Fruit fly (Drosophila melanogaster) whole organism, embryonic: ENCODE results near the gene Rab3GAP1.

Experiments
- Adf1 ChIP-seq: fragments of 200-800 bp; sonication (Bioruptor generic); IDR thresholded peaks from 2 replicates; pipeline ENCODE4 v1.3.6; 2022; ENCODE audit warnings: missing biosample characterization, missing genetic modification characterization
- Atf6 ChIP-seq: fragments of 200-800 bp; sonication (Bioruptor generic); IDR thresholded peaks from 2 replicates; pipeline ENCODE4 v1.3.6; 2022; ENCODE audit warnings: missing biosample characterization, missing genetic modification characterization
- Bdp1 ChIP-seq: fragments of 200-800 bp; sonication (Bioruptor generic); optimal IDR thresholded peaks from 3 replicates; lab custom pipeline; 2016; ENCODE audit warnings: missing biosample characterization, missing genetic modification characterization
- CG12219 ChIP-seq: fragments of 200-800 bp; sonication (Bioruptor generic); optimal IDR thresholded peaks from 3 replicates; lab custom pipeline; 2018; ENCODE audit warnings: missing biosample characterization, mild to moderate bottlenecking, missing genetic modification characterization
- CG13624 ChIP-seq: fragments of 200-800 bp; sonication (Bioruptor generic); optimal IDR thresholded peaks from 2 replicates; lab custom pipeline; 2016; ENCODE audit warnings: missing biosample characterization, missing genetic modification characterization
- CG14441 ChIP-seq: fragments of 200-800 bp; sonication (Bioruptor generic); IDR thresholded peaks from 2 replicates; pipeline ENCODE4 v1.3.6; 2022; ENCODE audit warnings: missing biosample characterization, missing genetic modification characterization
- CG15514 ChIP-seq: fragments of 200-800 bp; sonication (Bioruptor generic); optimal IDR thresholded peaks from 3 replicates; lab custom pipeline; 2017; ENCODE audit warnings: missing biosample characterization, missing genetic modification characterization, mild to moderate bottlenecking, moderate library complexity, missing genetic modification reagents
- CG17328 ChIP-seq: fragments of 200-800 bp; sonication (Bioruptor generic); IDR thresholded peaks from 2 replicates; pipeline ENCODE4 v1.3.6; 2022; ENCODE audit warnings: missing biosample characterization, missing genetic modification characterization
- CG17385 ChIP-seq: fragments of 200-800 bp; sonication (Bioruptor generic); optimal IDR thresholded peaks from 3 replicates; lab custom pipeline; 2018; ENCODE audit warnings: missing biosample characterization, mild to moderate bottlenecking, missing genetic modification characterization
- CG1832 ChIP-seq: fragments of 200-800 bp; sonication (Bioruptor generic); optimal IDR thresholded peaks from 2 replicates; lab custom pipeline; 2017; ENCODE audit warnings: missing biosample characterization, mild to moderate bottlenecking, missing genetic modification characterization, inconsistent platforms
- CG18619 ChIP-seq: fragments of 200-800 bp; sonication (Bioruptor generic); optimal IDR thresholded peaks from 3 replicates; lab custom pipeline; 2017; ENCODE audit warnings: missing biosample characterization, mild to moderate bottlenecking, missing genetic modification characterization
- CG2199 ChIP-seq: fragments of 200-800 bp; sonication (Bioruptor generic); IDR thresholded peaks from 3 replicates; pipeline ENCODE4 v1.3.6; 2022; ENCODE audit warnings: missing biosample characterization, missing genetic modification characterization
- CG30431 ChIP-seq: fragments of 200-800 bp; sonication (Bioruptor generic); optimal IDR thresholded peaks from 2 replicates; lab custom pipeline; 2017; ENCODE audit warnings: missing biosample characterization, missing genetic modification characterization
- CG4360 ChIP-seq: fragments of 200-800 bp; sonication (Bioruptor generic); IDR thresholded peaks from 2 replicates; pipeline ENCODE4 v1.3.6; 2022; ENCODE audit warnings: missing biosample characterization, missing genetic modification characterization
- CG5953 ChIP-seq: fragments of 200-800 bp; sonication (Bioruptor generic); IDR thresholded peaks from 2 replicates; pipeline ENCODE4 v1.3.6; 2022; ENCODE audit warnings: missing biosample characterization, missing genetic modification characterization
- CHES-1-like ChIP-seq: fragments of 200-800 bp; sonication (Bioruptor generic); optimal IDR thresholded peaks from 2 replicates; lab custom pipeline; 2016; ENCODE audit warnings: missing biosample characterization, missing genetic modification characterization
- Dbx ChIP-seq: fragments of 200-800 bp; sonication (Bioruptor generic); IDR thresholded peaks from 3 replicates; pipeline ENCODE4 v1.3.6; 2022; ENCODE audit warnings: missing biosample characterization, missing genetic modification characterization
- H15 ChIP-seq: fragments of 200-800 bp; sonication (Bioruptor generic); IDR thresholded peaks from 3 replicates; pipeline ENCODE4 v1.3.6; 2022; ENCODE audit warnings: missing biosample characterization, missing genetic modification characterization
- MTF-1 ChIP-seq: fragments of 200-800 bp; sonication (Bioruptor generic); optimal IDR thresholded peaks from 2 replicates; lab custom pipeline; 2018; ENCODE audit warnings: missing biosample characterization, mild to moderate bottlenecking, missing genetic modification characterization, borderline replicate concordance
- Myb ChIP-seq: fragments of 200-800 bp; sonication (Bioruptor generic); optimal IDR thresholded peaks from 2 replicates; lab custom pipeline; 2016; ENCODE audit warnings: missing biosample characterization, missing genetic modification characterization
- Optix ChIP-seq: fragments of 200-800 bp; sonication (Bioruptor generic); IDR thresholded peaks from 3 replicates; pipeline ENCODE4 v1.3.6; 2022; ENCODE audit warnings: missing biosample characterization, missing genetic modification characterization
- Pdp1 ChIP-seq, 2 experiments: fragments of 200-800 bp; sonication (Bioruptor generic); optimal IDR thresholded peaks; 3 replicates each; lab custom pipeline; 2016; ENCODE audit warnings: missing biosample characterization in 2 of 2, missing genetic modification characterization in 2 of 2, mild to moderate bottlenecking in 1 of 2, moderate library complexity in 1 of 2
- Trl ChIP-seq, 3 experiments: fragments of >200 bp in 2 of 3; fragments of 200-800 bp in 1 of 3; sonication (Bioruptor generic) in 1 of 3; optimal IDR thresholded peaks; 2 replicates in 1 of 3; 3 replicates in 2 of 3; lab custom pipeline; 2016 to 2017; ENCODE audit warnings: missing biosample characterization in 1 of 3, missing genetic modification characterization in 1 of 3
- bab2 ChIP-seq: fragments of 200-800 bp; sonication (Bioruptor generic); optimal IDR thresholded peaks from 2 replicates; lab custom pipeline; 2016; ENCODE audit warnings: missing biosample characterization, missing genetic modification characterization
- cg ChIP-seq: fragments of 200-800 bp; sonication (Bioruptor generic); optimal IDR thresholded peaks from 3 replicates; lab custom pipeline; 2019; ENCODE audit warnings: missing biosample characterization, mild to moderate bottlenecking, missing genetic modification characterization, moderate library complexity
- chm ChIP-seq: fragments of 200-800 bp; sonication (Bioruptor generic); IDR thresholded peaks from 2 replicates; pipeline ENCODE4 v1.3.6; 2022; ENCODE audit warnings: missing biosample characterization, missing genetic modification characterization
- ci ChIP-seq: fragments of 200-800 bp; sonication (Bioruptor generic); IDR thresholded peaks from 3 replicates; pipeline ENCODE4 v1.3.6; 2022; ENCODE audit warnings: missing biosample characterization, missing genetic modification characterization
- dan ChIP-seq: fragments of 200-800 bp; sonication (Bioruptor generic); IDR thresholded peaks from 2 replicates; pipeline ENCODE4 v1.3.6; 2022; ENCODE audit warnings: missing biosample characterization, missing genetic modification characterization
- ewg ChIP-seq: fragments of 200-800 bp; sonication (Bioruptor generic); optimal IDR thresholded peaks from 3 replicates; lab custom pipeline; 2017; ENCODE audit warnings: mild to moderate bottlenecking, missing biosample characterization, missing genetic modification reagents, missing genetic modification characterization
- fd102C ChIP-seq: fragments of 200-800 bp; sonication (Bioruptor generic); optimal IDR thresholded peaks from 2 replicates; lab custom pipeline; 2018; ENCODE audit warnings: missing biosample characterization, mild to moderate bottlenecking, missing genetic modification characterization, moderate library complexity
- fd64A ChIP-seq: fragments of 200-800 bp; sonication (Bioruptor generic); optimal IDR thresholded peaks from 3 replicates; lab custom pipeline; 2018; ENCODE audit warnings: missing biosample characterization, mild to moderate bottlenecking, missing genetic modification characterization
- hbn ChIP-seq: fragments of 200-800 bp; sonication (Bioruptor generic); IDR thresholded peaks from 2 replicates; pipeline ENCODE4 v1.3.6; 2022; ENCODE audit warnings: missing biosample characterization, missing genetic modification characterization; ENCODE audit not compliant: partially characterized antibody
- hkb ChIP-seq, 2 experiments: fragments of 200-800 bp in 1 of 2; fragments of >200 bp in 1 of 2; sonication (Bioruptor generic) in 1 of 2; IDR thresholded peaks in 1 of 2; optimal IDR thresholded peaks in 1 of 2; 2 replicates each; pipeline versions ENCODE4 v1.3.6 to Lab custom; 2017 to 2022; ENCODE audit warnings: missing biosample characterization in 1 of 2, missing genetic modification characterization in 1 of 2
- kni ChIP-seq: fragments of 200-800 bp; sonication (Bioruptor generic); optimal IDR thresholded peaks from 3 replicates; lab custom pipeline; 2017; ENCODE audit warnings: mild to moderate bottlenecking, missing biosample characterization, missing genetic modification reagents, missing genetic modification characterization
- lab ChIP-seq: fragments of 200-800 bp; sonication (Bioruptor generic); optimal IDR thresholded peaks from 3 replicates; lab custom pipeline; 2017; ENCODE audit warnings: missing biosample characterization, missing genetic modification characterization, mild to moderate bottlenecking, moderate library complexity, missing genetic modification reagents
- lov ChIP-seq, 2 experiments: fragments of 200-800 bp in 1 of 2; fragments of >200 bp in 1 of 2; sonication (Bioruptor generic) in 1 of 2; IDR thresholded peaks in 1 of 2; optimal IDR thresholded peaks in 1 of 2; 2 replicates in 1 of 2; 3 replicates in 1 of 2; pipeline versions ENCODE4 v1.3.6 to Lab custom; 2017 to 2022; ENCODE audit warnings: missing biosample characterization in 1 of 2, missing genetic modification characterization in 1 of 2
- nerfin-1 ChIP-seq: fragments of 200-800 bp; sonication (Bioruptor generic); optimal IDR thresholded peaks from 3 replicates; lab custom pipeline; 2019; ENCODE audit warnings: missing biosample characterization, mild to moderate bottlenecking, missing genetic modification characterization, moderate library complexity
- otp ChIP-seq: fragments of 200-800 bp; sonication (Bioruptor generic); IDR thresholded peaks from 3 replicates; pipeline ENCODE4, ENCODE4 v1.3.6; 2022; ENCODE audit warnings: missing biosample characterization, missing genetic modification characterization
- ranshi ChIP-seq: fragments of 200-800 bp; sonication (Bioruptor generic); IDR thresholded peaks from 2 replicates; pipeline ENCODE4 v1.3.6; 2022; ENCODE audit warnings: missing biosample characterization, missing genetic modification characterization
- rib ChIP-seq: fragments of 200-800 bp; sonication (Bioruptor generic); IDR thresholded peaks from 2 replicates; pipeline ENCODE4 v1.3.6; 2022; ENCODE audit warnings: missing biosample characterization, missing genetic modification characterization
- row ChIP-seq: fragments of 200-800 bp; sonication (Bioruptor generic); IDR thresholded peaks from 3 replicates; pipeline ENCODE4 v1.3.6; 2022; ENCODE audit warnings: missing biosample characterization, missing genetic modification characterization
- scrt ChIP-seq: fragments of 200-800 bp; sonication (Bioruptor generic); optimal IDR thresholded peaks from 2 replicates; lab custom pipeline; 2018; ENCODE audit warnings: missing biosample characterization, mild to moderate bottlenecking, missing genetic modification characterization, moderate library complexity
- sd ChIP-seq: fragments of 200-800 bp; sonication (Bioruptor generic); optimal IDR thresholded peaks from 3 replicates; lab custom pipeline; 2018; ENCODE audit warnings: missing biosample characterization, mild to moderate bottlenecking, missing genetic modification characterization, moderate library complexity
- seq ChIP-seq: fragments of 200-800 bp; sonication (Bioruptor generic); IDR thresholded peaks from 2 replicates; pipeline ENCODE4 v1.3.6; 2022; ENCODE audit warnings: missing biosample characterization, missing genetic modification characterization
- slbo ChIP-seq: fragments of 200-800 bp; sonication (Bioruptor generic); IDR thresholded peaks from 2 replicates; pipeline ENCODE4 v1.3.6; 2022; ENCODE audit warnings: missing biosample characterization, missing genetic modification characterization
- sqz ChIP-seq: fragments of 200-800 bp; sonication (Bioruptor generic); optimal IDR thresholded peaks from 3 replicates; lab custom pipeline; 2018; ENCODE audit warnings: missing biosample characterization, mild to moderate bottlenecking, missing genetic modification characterization
- tgo ChIP-seq: fragments of 200-800 bp; sonication (Bioruptor generic); IDR thresholded peaks from 3 replicates; pipeline ENCODE4 v1.3.6; 2022; ENCODE audit warnings: missing biosample characterization, missing genetic modification characterization
- vvl ChIP-seq: fragments of 200-800 bp; sonication (Bioruptor generic); IDR thresholded peaks from 2 replicates; pipeline ENCODE4 v1.3.6; 2022; ENCODE audit warnings: missing biosample characterization, missing genetic modification characterization

Gene Rab3GAP1

dm6 chr2L:1654217-1654616 lies 43.3 kb upstream of the Rab3GAP1 start (continued):
- TF ChIP-seq scrt (peak; percentile 8), kni (peak; percentile 89), Bdp1 (GFP tag; lab: Kevin White, UChicago) (peak; percentile 6), CG13624 (GFP tag; lab: Kevin White, UChicago) (peak; percentile 46), CG12219 (GFP tag; lab: Kevin White, UChicago) (peak; percentile 7), CG15514 (peak; percentile 5), otp (GFP tag; lab: Robert Waterston, UW) (peak; percentile 49; the same call in 1 of the 3 replicates), Optix (GFP tag; lab: Robert Waterston, UW) (0 out of 3 replicates have a peak, but pooled peaks have one; percentile 33), Trl (optimal IDR thresholded peaks at IDR 0.05; lab: Kevin White, UChicago) (no peak), Trl (GFP tag; optimal IDR thresholded peaks at IDR 0.05; lab: Kevin White, UChicago) (peak; percentile 16), rib (GFP tag; lab: Robert Waterston, UW) (peak; percentile 59; the same call in 1 of the 2 replicates), row (0 out of 3 replicates have a peak, but pooled peaks have one; percentile 13), seq (GFP tag; lab: Robert Waterston, UW) (peak; percentile 16; the same call in 1 of the 2 replicates), ewg (GFP tag; lab: Kevin White, UChicago) (peak; percentile 5), CG4360 (GFP tag; lab: Robert Waterston, UW) (peak; percentile 99), sqz (GFP tag; lab: Kevin White, UChicago) (peak; percentile 97), dan (GFP tag; lab: Robert Waterston, UW) (no peak), CG17328 (GFP tag; lab: Robert Waterston, UW) (peak; percentile 5; the same call in 1 of the 2 replicates), hbn (GFP tag; lab: Robert Waterston, UW) (no peak), cg (peak; percentile 72), CG17385 (GFP tag; lab: Kevin White, UChicago) (peak; percentile 81), CG1832 (GFP tag; lab: Kevin White, UChicago) (peak; percentile 88), CG30431 (no peak), Dbx (GFP tag; lab: Robert Waterston, UW) (0 out of 3 replicates have a peak, but pooled peaks have one; percentile 46), ci (peak; percentile 73), MTF-1 (GFP tag; lab: Kevin White, UChicago) (peak; percentile 28), slbo (GFP tag; lab: Robert Waterston, UW) (peak; percentile 26; the same call in 1 of the 2 replicates), Pdp1 (GFP tag; optimal IDR thresholded peaks at IDR 0.05; lab: Kevin White, UChicago) (peak in 1 of 2 experiments; percentile 58), bab2 (GFP tag; lab: Kevin White, UChicago) (peak; percentile 8), fd102C (GFP tag; lab: Kevin White, UChicago) (no peak), chm (GFP tag; lab: Robert Waterston, UW) (peak; percentile 62), hkb (optimal IDR thresholded peaks at IDR 0.05; lab: Kevin White, UChicago) (no peak), hkb (GFP tag; IDR thresholded peaks at IDR 0.05; lab: Robert Waterston, UW) (peak; percentile 63; the same call in 1 of the 2 replicates), ranshi (GFP tag; lab: Robert Waterston, UW) (peak; percentile 19; the same call in 1 of the 2 replicates), sd (tag; lab: Kevin White, UChicago) (peak; percentile 38), fd64A (GFP tag; lab: Kevin White, UChicago) (peak; percentile 5), lab (GFP tag; lab: Kevin White, UChicago) (peak; percentile 38), Atf6 (0 out of 2 replicates have a peak, but pooled peaks have one; percentile 9), vvl (peak; percentile 90), H15 (peak; percentile 40; the same call in 1 of the 3 replicates), nerfin-1 (tag; lab: Kevin White, UChicago) (peak; percentile 27), CHES-1-like (GFP tag; lab: Kevin White, UChicago) (peak; percentile 3), lov (optimal IDR thresholded peaks at IDR 0.05; lab: Kevin White, UChicago) (no peak), lov (GFP tag; IDR thresholded peaks at IDR 0.05; lab: Robert Waterston, UW) (peak; percentile 53; the same call in 1 of the 3 replicates), CG5953 (GFP tag; lab: Robert Waterston, UW) (peak; percentile 24; the same call in 1 of the 2 replicates), CG14441 (GFP tag; lab: Robert Waterston, UW) (peak; percentile 40), CG2199 (GFP tag; lab: Robert Waterston, UW) (peak; percentile 74), tgo (GFP tag; lab: Robert Waterston, UW) (peak; percentile 35; the same call in 1 of the 3 replicates), Myb (GFP tag; lab: Kevin White, UChicago) (no peak), Adf1 (GFP tag; lab: Robert Waterston, UW) (peak; percentile 81), CG18619 (GFP tag; lab: Kevin White, UChicago) (peak; percentile 8)
